Fruit fly (Drosophila melanogaster): ENCODE results near the gene CG5126.

DNA sequence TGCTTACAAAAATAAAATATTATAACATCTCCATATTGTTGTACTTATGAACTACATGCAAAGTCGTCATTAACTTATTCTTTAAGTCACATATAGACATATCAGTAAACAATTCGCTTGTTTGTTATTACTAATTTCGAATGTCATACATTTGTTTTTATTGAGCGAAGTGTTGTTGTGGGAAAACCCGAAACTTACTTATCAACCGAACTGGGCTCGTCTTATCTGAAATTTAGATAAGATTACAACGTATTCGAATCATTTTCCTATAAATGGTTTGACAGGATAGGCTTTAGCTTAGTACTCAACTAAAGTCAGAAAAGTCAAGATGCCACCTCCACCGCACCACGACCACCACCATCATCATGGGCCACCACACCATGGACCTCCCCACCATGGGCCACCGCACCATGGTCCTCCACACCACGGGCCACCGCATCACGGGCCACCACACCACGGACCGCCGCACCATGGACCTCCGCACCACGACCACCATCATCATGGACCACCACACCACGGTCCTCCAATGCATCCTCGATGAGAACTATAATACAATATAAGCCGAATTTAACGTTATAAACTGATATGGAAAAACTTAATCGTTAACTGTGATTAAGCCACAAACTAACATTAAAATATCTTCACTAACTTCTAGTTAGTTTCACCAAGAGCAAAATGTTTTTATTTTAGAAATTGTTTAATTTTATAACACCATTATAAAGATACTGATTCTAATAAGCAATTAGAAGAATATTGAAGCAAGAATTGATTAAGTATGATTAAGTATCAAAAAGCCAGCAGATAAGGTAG lies 16.3 kb upstream of the CG5126 start, which contains the start of the genes CG43349 and CG5011:
- no peak for TF ChIP-seq CG30431 (GFP tag; optimal IDR thresholded peaks at IDR 0.05)
- TF ChIP-seq Lpt (GFP tag; optimal IDR thresholded peaks at IDR 0.05): no peak
- no peak for TF ChIP-seq CG8765 (GFP tag; IDR thresholded peaks at IDR 0.05)
- TF ChIP-seq aop (GFP tag; IDR thresholded peaks at IDR 0.05): no peak

Measured in whole organism, embryonic.